Fruit fly (Drosophila melanogaster): Measurements from ENCODE around the gene Qtzl.
A peak's percentile ranks its signal among the peaks of the same experiment; 100 is the strongest.

Gene Qtzl

dm6 chr2L:11958729-11959128, 36.8 kb upstream of the Qtzl start:
- TF ChIP-seq CG34406 (GFP tag; optimal IDR thresholded peaks at IDR 0.05) (no peak), Met (GFP tag; optimal IDR thresholded peaks at IDR 0.05) (no peak), Eip75B (GFP tag; optimal IDR thresholded peaks at IDR 0.05) (no peak), Hr4 (GFP tag; optimal IDR thresholded peaks at IDR 0.05) (peak; percentile 5), net (GFP tag; optimal IDR thresholded peaks at IDR 0.05) (no peak), esn (GFP tag; optimal IDR thresholded peaks at IDR 0.05) (no peak), lz (GFP tag; optimal IDR thresholded peaks at IDR 0.05) (no peak), fd59A (GFP tag; optimal IDR thresholded peaks at IDR 0.05) (no peak), OdsH (GFP tag; optimal IDR thresholded peaks at IDR 0.05) (no peak), CG6792 (GFP tag; optimal IDR thresholded peaks at IDR 0.05) (no peak), CG8119 (GFP tag; IDR thresholded peaks at IDR 0.05) (no peak), Eip78C (GFP tag) (peak; percentile 69), CG4318 (GFP tag; optimal IDR thresholded peaks at IDR 0.05) (no peak), Lpt (GFP tag; optimal IDR thresholded peaks at IDR 0.05) (no peak), CG6163 (GFP tag; IDR thresholded peaks at IDR 0.05) (no peak), Sox102F (GFP tag; optimal IDR thresholded peaks at IDR 0.05) (no peak), Blimp-1 (GFP tag; optimal IDR thresholded peaks at IDR 0.05) (no peak), eg (GFP tag; IDR thresholded peaks at IDR 0.05) (no peak), CG1621 (tag; optimal IDR thresholded peaks at IDR 0.05) (no peak), CG7368 (GFP tag; optimal IDR thresholded peaks at IDR 0.05) (no peak), fd85E (GFP tag; optimal IDR thresholded peaks at IDR 0.05) (no peak), spab (GFP tag; optimal IDR thresholded peaks at IDR 0.05) (no peak), CG10669 (GFP tag; optimal IDR thresholded peaks at IDR 0.05) (no peak), CG10631 (GFP tag; optimal IDR thresholded peaks at IDR 0.05) (peak; percentile 13), achi (GFP tag; optimal IDR thresholded peaks at IDR 0.05) (no peak), Ets96B (tag; optimal IDR thresholded peaks at IDR 0.05) (peak; percentile 11), CG31627 (GFP tag; optimal IDR thresholded peaks at IDR 0.05) (no peak), CG32006 (GFP tag; optimal IDR thresholded peaks at IDR 0.05) (peak; percentile 51), CG11762 (GFP tag; optimal IDR thresholded peaks at IDR 0.05; ENCODE audit: insufficient read depth) (no peak), CG11294 (GFP tag; IDR thresholded peaks at IDR 0.05) (no peak), fkh (GFP tag; optimal IDR thresholded peaks at IDR 0.05) (no peak), Sox15 (GFP tag; optimal IDR thresholded peaks at IDR 0.05) (no peak), CG8319 (GFP tag; optimal IDR thresholded peaks at IDR 0.05) (no peak), dac (GFP tag; optimal IDR thresholded peaks at IDR 0.05) (no peak), Hr39 (GFP tag; optimal IDR thresholded peaks at IDR 0.05) (no peak), Gug (GFP tag; IDR thresholded peaks at IDR 0.05) (no peak), CG11902 (GFP tag; optimal IDR thresholded peaks at IDR 0.05) (no peak), acj6 (GFP tag; optimal IDR thresholded peaks at IDR 0.05) (no peak), Eip93F (GFP tag; optimal IDR thresholded peaks at IDR 0.05) (no peak), CG6854 (GFP tag; optimal IDR thresholded peaks at IDR 0.05) (no peak), Sox14 (GFP tag; optimal IDR thresholded peaks at IDR 0.05) (no peak), vri (GFP tag; optimal IDR thresholded peaks at IDR 0.05) (no peak), CG15336 (GFP tag; IDR thresholded peaks at IDR 0.05) (no peak), CG3032 (tag; optimal IDR thresholded peaks at IDR 0.05) (peak; percentile 6), topi (GFP tag; optimal IDR thresholded peaks at IDR 0.05) (no peak), Ets21C (GFP tag; optimal IDR thresholded peaks at IDR 0.05) (no peak), CG3919 (GFP tag; optimal IDR thresholded peaks at IDR 0.05) (no peak), dsx (GFP tag; optimal IDR thresholded peaks at IDR 0.05; ENCODE audit: poor library complexity, severe bottlenecking) (no peak), CG6276 (GFP tag; optimal IDR thresholded peaks at IDR 0.05) (no peak), cyc (GFP tag; optimal IDR thresholded peaks at IDR 0.05) (no peak), Hr38 (GFP tag; optimal IDR thresholded peaks at IDR 0.05) (no peak), pdm3 (GFP tag; optimal IDR thresholded peaks at IDR 0.05) (no peak)
